Worm (Caenorhabditis elegans) whole organism, late embryonic: ENCODE results near the gene C08E3.1.

Source experiments
- C08G9.2 ChIP-seq: sonication (generic microtip); optimal IDR thresholded peaks from 2 replicates; lab custom pipeline; 2016; ENCODE audit warnings: mild to moderate bottlenecking, missing genetic modification characterization, moderate library complexity, missing compliant biosample characterization
- Y22D7AL.16 ChIP-seq: sonication (generic microtip); optimal IDR thresholded peaks from 2 replicates; lab custom pipeline; 2016; ENCODE audit warnings: missing genetic modification characterization, missing compliant biosample characterization
- ama-1 ChIP-seq: fragments of 150-350 bp; optimal IDR thresholded peaks from 2 replicates; lab custom pipeline; 2014
- ceh-18 ChIP-seq: sonication (generic microtip); optimal IDR thresholded peaks from 2 replicates; lab custom pipeline; 2016; ENCODE audit warnings: missing genetic modification characterization, missing compliant biosample characterization
- dve-1 ChIP-seq: sonication (generic microtip); optimal IDR thresholded peaks from 2 replicates; lab custom pipeline; 2017; ENCODE audit warnings: antibody characterized with exemption, mild to moderate bottlenecking, missing genetic modification characterization, missing compliant biosample characterization
- elt-2 ChIP-seq: sonication (generic microtip); optimal IDR thresholded peaks from 2 replicates; lab custom pipeline; 2016; ENCODE audit warnings: missing genetic modification reagents, missing genetic modification characterization, missing compliant biosample characterization
- fkh-10 ChIP-seq: fragments of 150-350 bp; optimal IDR thresholded peaks from 2 replicates; lab custom pipeline; 2014; ENCODE audit warnings: missing biosample characterization, missing genetic modification reagents, missing genetic modification characterization
- hlh-6 ChIP-seq: sonication (generic microtip); optimal IDR thresholded peaks from 2 replicates; lab custom pipeline; 2016; ENCODE audit warnings: missing genotype, missing genetic modification characterization, missing compliant biosample characterization
- nfya-1 ChIP-seq: sonication (generic microtip); optimal IDR thresholded peaks from 2 replicates; lab custom pipeline; 2017; ENCODE audit warnings: missing genetic modification characterization, mild to moderate bottlenecking, missing compliant biosample characterization, antibody characterized with exemption, moderate library complexity
- pha-4 ChIP-seq: fragments of 150-350 bp; optimal IDR thresholded peaks from 2 replicates; lab custom pipeline; 2018; ENCODE audit warnings: missing biosample characterization, missing genetic modification reagents, missing genetic modification characterization
- sdc-2 ChIP-seq: sonication (generic microtip); optimal IDR thresholded peaks from 2 replicates; lab custom pipeline; 2016; ENCODE audit warnings: missing genotype, missing genetic modification characterization, missing compliant biosample characterization

DNA sequence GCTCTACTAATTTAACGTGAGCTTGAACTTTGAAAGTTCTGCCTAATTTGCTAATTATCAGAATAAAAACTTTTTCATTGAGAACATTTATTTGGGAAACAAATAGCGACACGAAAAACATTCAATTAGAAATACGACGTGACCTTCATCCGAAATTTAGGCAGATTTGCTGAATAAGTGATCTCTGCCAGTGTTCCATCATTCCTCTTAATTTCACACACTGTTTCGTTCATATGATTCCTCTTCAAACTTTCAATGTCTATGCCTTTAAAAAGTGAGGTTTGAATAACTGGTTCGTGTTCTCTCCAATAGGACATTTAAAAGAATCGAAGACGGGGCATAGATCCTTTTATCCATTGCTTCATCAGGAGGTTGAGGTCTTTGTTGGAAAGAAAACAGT lies 16.9 kb downstream of the C08E3.1 start, which contains the start of gene fbxb-20:
- TF ChIP-seq ama-1 (lab: Kevin White, UChicago) (no peak), dve-1 (tag; lab: Kevin White, UChicago) (no peak), elt-2 (tag; lab: Kevin White, UChicago) (no peak), nfya-1 (tag; lab: Kevin White, UChicago) (no peak), Y22D7AL.16 (tag; lab: Kevin White, UChicago) (no peak), pha-4 (tag; lab: Kevin White, UChicago) (no peak), ceh-18 (tag; lab: Kevin White, UChicago) (no peak), sdc-2 (no peak), C08G9.2 (tag; lab: Kevin White, UChicago) (no peak), hlh-6 (tag; lab: Kevin White, UChicago) (no peak), fkh-10 (GFP tag; lab: Kevin White, UChicago) (no peak)
